Fruit fly (Drosophila melanogaster): ENCODE measurements around the gene NTPase.

Gene NTPase

DNA sequence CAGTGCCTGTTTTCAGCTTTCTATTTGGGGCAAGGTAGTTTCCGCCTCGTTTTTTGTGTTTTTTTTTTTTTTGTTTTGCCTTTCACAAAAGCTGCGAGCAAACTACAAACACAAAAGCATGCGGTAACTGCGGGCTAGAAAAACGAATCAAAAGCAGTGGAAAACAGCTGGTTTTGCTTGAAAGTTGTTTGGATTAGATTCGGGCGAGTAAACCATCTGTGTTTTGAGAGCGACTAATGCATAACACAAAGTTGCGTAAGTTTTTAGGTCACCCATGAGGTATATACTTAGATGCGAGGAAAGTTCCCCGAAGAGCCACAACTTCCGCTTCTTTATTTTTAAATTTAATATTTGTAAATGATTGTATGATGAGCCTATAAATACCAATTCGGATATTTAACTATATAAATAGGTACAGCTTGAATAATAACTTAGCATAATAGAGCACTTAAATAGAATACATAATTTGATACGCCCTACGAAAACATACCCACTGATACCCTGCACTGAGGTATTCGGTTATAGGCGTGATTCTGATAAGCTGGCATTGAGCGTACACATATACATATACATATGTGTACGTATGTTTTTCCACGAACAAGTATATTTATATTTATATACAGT, 13.2 kb downstream of the NTPase start (continued):
- TF ChIP-seq gem (tag; optimal IDR thresholded peaks at IDR 0.05) (peak; percentile 63), CG6791 (GFP tag; IDR thresholded peaks at IDR 0.05; ENCODE audit: partially characterized antibody) (no peak), fru (optimal IDR thresholded peaks at IDR 0.05) (no peak), CG12659 (GFP tag; optimal IDR thresholded peaks at IDR 0.05) (peak; percentile 47), ato (GFP tag; IDR thresholded peaks at IDR 0.05; ENCODE audit: partially characterized antibody) (no peak), CG2120 (GFP tag; optimal IDR thresholded peaks at IDR 0.05) (peak; percentile 44), z (GFP tag; IDR thresholded peaks at IDR 0.05) (no peak), CG9932 (GFP tag; IDR thresholded peaks at IDR 0.05) (peak; percentile 35; the same call in 1 of the 2 replicates), Ptx1 (GFP tag; IDR thresholded peaks at IDR 0.05) (peak; percentile 66), CG10366 (GFP tag; IDR thresholded peaks at IDR 0.05) (peak; percentile 25; the same call in 1 of the 2 replicates), cwo (GFP tag; optimal IDR thresholded peaks at IDR 0.05) (peak; percentile 71), caup (GFP tag; optimal IDR thresholded peaks at IDR 0.05; ENCODE audit: severe bottlenecking) (peak; percentile 57), CG7963 (GFP tag; IDR thresholded peaks at IDR 0.05; ENCODE audit: partially characterized antibody) (0 out of 3 replicates have a peak, but pooled peaks have one; percentile 8), CG12391 (tag; optimal IDR thresholded peaks at IDR 0.05) (peak; percentile 3), maf-S (GFP tag; optimal IDR thresholded peaks at IDR 0.05) (no peak), ftz-f1 (GFP tag; optimal IDR thresholded peaks at IDR 0.05) (peak; percentile 9), tup (GFP tag; optimal IDR thresholded peaks at IDR 0.05) (peak; percentile 20), pzg (GFP tag; optimal IDR thresholded peaks at IDR 0.05) (no peak), luna (GFP tag; optimal IDR thresholded peaks at IDR 0.05) (no peak), CG10267 (tag; optimal IDR thresholded peaks at IDR 0.05) (peak; percentile 5), CG2712 (tag; optimal IDR thresholded peaks at IDR 0.05) (peak; percentile 29), Pdp1 (GFP tag; optimal IDR thresholded peaks at IDR 0.05) (peak in 1 of 2 experiments; percentile 97), Xrp1 (GFP tag; IDR thresholded peaks at IDR 0.05) (peak; percentile 49; the same call in 1 of the 2 replicates), slbo (GFP tag; IDR thresholded peaks at IDR 0.05) (peak; percentile 63), CoRest (tag; optimal IDR thresholded peaks at IDR 0.05) (peak; percentile 55), Neu2 (GFP tag; optimal IDR thresholded peaks at IDR 0.05; ENCODE audit: borderline replicate concordance) (no peak), CG12219 (GFP tag; optimal IDR thresholded peaks at IDR 0.05) (peak; percentile 15), Eip74EF (GFP tag; optimal IDR thresholded peaks at IDR 0.05) (peak in 1 of 2 experiments; percentile 85), CG15269 (tag; optimal IDR thresholded peaks at IDR 0.05) (peak; percentile 73), sim (GFP tag; IDR thresholded peaks at IDR 0.05) (no peak), mirr (GFP tag; optimal IDR thresholded peaks at IDR 0.05) (peak; percentile 53), CG32532 (GFP tag; IDR thresholded peaks at IDR 0.05) (peak; percentile 16; the same call in 1 of the 2 replicates), CG17385 (GFP tag; optimal IDR thresholded peaks at IDR 0.05) (peak; percentile 30), CG8924 (tag; optimal IDR thresholded peaks at IDR 0.05) (peak; percentile 41), tna (GFP tag; IDR thresholded peaks at IDR 0.05; ENCODE audit: partially characterized antibody) (no peak), cg (GFP tag; optimal IDR thresholded peaks at IDR 0.05) (peak; percentile 44), YL-1 (GFP tag; optimal IDR thresholded peaks at IDR 0.05) (peak; percentile 22), row (GFP tag; IDR thresholded peaks at IDR 0.05) (peak; percentile 61), CG18599 (GFP tag; optimal IDR thresholded peaks at IDR 0.05) (peak; percentile 78), CG15514 (GFP tag; optimal IDR thresholded peaks at IDR 0.05) (peak; percentile 57), CG13296 (GFP tag; optimal IDR thresholded peaks at IDR 0.05) (peak; percentile 55), CG3847 (GFP tag; IDR thresholded peaks at IDR 0.05) (0 out of 2 replicates have a peak, but pooled peaks have one; percentile 19), D19A (tag; optimal IDR thresholded peaks at IDR 0.05) (peak; percentile 55), bowl (GFP tag; IDR thresholded peaks at IDR 0.05) (0 out of 2 replicates have a peak, but pooled peaks have one; percentile 27), Dip2 (GFP tag; IDR thresholded peaks at IDR 0.05) (no peak), CG15011 (GFP tag; optimal IDR thresholded peaks at IDR 0.05) (no peak), CG16863 (GFP tag; optimal IDR thresholded peaks at IDR 0.05) (no peak)

Measured in whole organism, embryonic.